Worm (Caenorhabditis elegans): ENCODE results near the gene ccch-2.

ccch-2 gene

ce11 chrIV:16277902-16278301, at the start of gene ccch-2:
Gene ccch-2, plus strand, starts transcription at chrIV:16278202.
- no peak for TF ChIP-seq hnd-1 (tag; optimal IDR thresholded peaks at IDR 0.05)
- no peak for TF ChIP-seq ceh-36 (tag; optimal IDR thresholded peaks at IDR 0.05)

DNA sequence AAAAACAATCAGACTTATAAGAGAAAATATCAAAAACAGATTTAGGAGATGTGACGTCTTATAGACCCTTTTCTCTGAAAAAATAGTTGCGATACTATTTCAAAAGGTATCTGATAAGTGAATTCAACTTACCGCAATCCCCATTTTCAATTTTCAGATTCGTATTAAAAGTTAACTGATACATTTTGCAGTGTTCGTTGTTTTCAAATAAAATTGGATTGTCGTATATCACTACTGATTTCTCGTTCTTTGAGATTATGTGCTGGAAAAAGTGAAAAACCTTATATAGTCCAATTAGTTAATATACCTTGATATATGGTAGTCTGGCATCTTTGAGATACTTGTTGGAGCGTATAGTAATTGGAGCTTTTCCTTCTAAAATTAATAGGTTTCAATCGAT, 47.5 kb upstream of the ccch-2 start:
- no peak for TF ChIP-seq pes-1 (GFP tag; IDR thresholded peaks at IDR 0.05)

- TF ChIP-seq hnd-1 (tag; optimal IDR thresholded peaks at IDR 0.05) (no peak), ets-7 (tag; optimal IDR thresholded peaks at IDR 0.05) (no peak), ceh-36 (tag; optimal IDR thresholded peaks at IDR 0.05) (no peak), B0310.2 (tag; optimal IDR thresholded peaks at IDR 0.05) (no peak), tra-4 (tag; optimal IDR thresholded peaks at IDR 0.05) (no peak), pes-1 (GFP tag; IDR thresholded peaks at IDR 0.05) (no peak)
Observed at ce11 chrIV:16233028-16233427, 45.0 kb upstream of the ccch-2 start, which contains the start of the genes hpa-1 and irld-39. Gene hpa-1, minus strand, starts transcription at chrIV:16233128. Gene irld-39, plus strand, starts transcription at chrIV:16233148.

- TF ChIP-seq pes-1 (GFP tag; IDR thresholded peaks at IDR 0.05) (no peak), flt-1 (GFP tag; IDR thresholded peaks at IDR 0.05) (no peak), sea-1 (GFP tag; conservative IDR thresholded peaks at IDR 0.05) (no peak), ets-7 (tag; optimal IDR thresholded peaks at IDR 0.05) (no peak), hmbx-1 (tag; optimal IDR thresholded peaks at IDR 0.05) (no peak), ama-1 (optimal IDR thresholded peaks at IDR 0.05) (no peak), hmg-4 (GFP tag; optimal IDR thresholded peaks at IDR 0.05) (no peak), F13C5.2 (tag; optimal IDR thresholded peaks at IDR 0.05) (no peak), ceh-13 (GFP tag; optimal IDR thresholded peaks at IDR 0.05) (no peak), tbx-37 (GFP tag; conservative IDR thresholded peaks at IDR 0.05) (no peak)
Observed at ce11 chrIV:16236827-16237226, 41.2 kb upstream of the ccch-2 start.

DNA sequence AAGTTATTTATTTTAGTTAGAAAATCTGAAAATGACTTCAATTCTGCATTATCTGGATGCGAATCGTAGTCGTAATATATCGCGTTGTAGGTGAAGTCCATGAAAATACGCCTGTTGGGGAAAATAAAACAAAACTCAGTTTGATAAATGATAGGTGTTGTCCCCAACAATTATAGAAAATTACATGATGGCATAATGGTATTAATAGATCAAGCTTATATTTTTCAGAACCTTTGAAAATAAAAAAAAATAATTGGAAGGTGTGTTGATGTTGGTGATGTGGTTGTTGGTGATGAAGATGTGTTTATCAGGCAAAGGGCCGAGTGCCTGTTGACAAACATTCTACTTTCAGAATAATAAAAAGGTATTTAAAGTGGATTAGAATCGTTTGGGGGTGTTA, 39.4 kb upstream of the ccch-2 start, which contains the start of gene srw-61:
srw-61 (minus strand) TSS at position 101 of the 400 bp plus-strand sequence.
- TF ChIP-seq pes-1 (GFP tag; IDR thresholded peaks at IDR 0.05), result no peak
- no peak for TF ChIP-seq tra-4 (tag; optimal IDR thresholded peaks at IDR 0.05)
- TF ChIP-seq hmg-4 (GFP tag; optimal IDR thresholded peaks at IDR 0.05), result no peak
- no peak for TF ChIP-seq flt-1 (GFP tag; IDR thresholded peaks at IDR 0.05)
- no peak for TF ChIP-seq F13C5.2 (tag; optimal IDR thresholded peaks at IDR 0.05)
- TF ChIP-seq tbx-11 (GFP tag; IDR thresholded peaks at IDR 0.05), result no peak
- TF ChIP-seq ets-7 (tag; optimal IDR thresholded peaks at IDR 0.05), result no peak
- TF ChIP-seq hmbx-1 (tag; optimal IDR thresholded peaks at IDR 0.05), result no peak
- TF ChIP-seq ceh-13 (GFP tag; optimal IDR thresholded peaks at IDR 0.05), result no peak
- TF ChIP-seq ama-1 (optimal IDR thresholded peaks at IDR 0.05), result no peak
- TF ChIP-seq B0310.2 (tag; optimal IDR thresholded peaks at IDR 0.05), result no peak
- no peak for TF ChIP-seq hnd-1 (tag; optimal IDR thresholded peaks at IDR 0.05)
- no peak for TF ChIP-seq sea-1 (GFP tag; conservative IDR thresholded peaks at IDR 0.05)
- no peak for TF ChIP-seq tbx-37 (GFP tag; conservative IDR thresholded peaks at IDR 0.05)
- TF ChIP-seq ceh-36 (tag; optimal IDR thresholded peaks at IDR 0.05), result no peak
- no peak for TF ChIP-seq aly-1 (tag; optimal IDR thresholded peaks at IDR 0.05)

DNA sequence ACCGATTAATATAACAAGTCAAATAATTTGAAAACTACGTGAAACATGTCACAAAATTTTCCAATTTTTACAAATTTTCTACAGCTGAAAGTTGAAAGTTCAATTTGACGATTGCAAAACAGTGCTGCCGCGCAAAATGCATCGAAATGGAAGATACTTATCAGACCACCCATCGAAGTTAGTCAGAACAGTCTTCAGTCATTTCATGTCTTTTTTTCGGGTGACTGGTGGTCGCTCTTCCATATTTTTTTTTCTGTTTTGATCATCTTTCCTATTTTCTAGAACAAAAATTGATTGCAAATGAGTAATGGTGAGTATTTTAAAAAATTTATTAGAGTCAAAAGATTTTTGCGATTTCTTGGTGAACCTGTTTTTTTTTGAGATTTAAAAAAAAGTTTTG, 30.9 kb upstream of the ccch-2 start, which contains the start of gene F38C2.1:
F38C2.1 (plus strand) TSS at position 301 of the 400 bp plus-strand sequence.
- TF ChIP-seq tbx-11 (GFP tag; IDR thresholded peaks at IDR 0.05), result no peak

ce11 chrIV:16254464-16254863, 23.5 kb upstream of the ccch-2 start, which contains the start of gene hlh-17:
Gene hlh-17, plus strand, starts transcription at chrIV:16254764.
- TF ChIP-seq scrt-1 (GFP tag; IDR thresholded peaks at IDR 0.05) (no peak), hnd-1 (tag; optimal IDR thresholded peaks at IDR 0.05) (no peak), B0310.2 (tag; optimal IDR thresholded peaks at IDR 0.05) (no peak), tbx-37 (GFP tag; conservative IDR thresholded peaks at IDR 0.05) (no peak), tbx-11 (GFP tag; IDR thresholded peaks at IDR 0.05) (no peak), F13C5.2 (tag; optimal IDR thresholded peaks at IDR 0.05) (no peak)

DNA sequence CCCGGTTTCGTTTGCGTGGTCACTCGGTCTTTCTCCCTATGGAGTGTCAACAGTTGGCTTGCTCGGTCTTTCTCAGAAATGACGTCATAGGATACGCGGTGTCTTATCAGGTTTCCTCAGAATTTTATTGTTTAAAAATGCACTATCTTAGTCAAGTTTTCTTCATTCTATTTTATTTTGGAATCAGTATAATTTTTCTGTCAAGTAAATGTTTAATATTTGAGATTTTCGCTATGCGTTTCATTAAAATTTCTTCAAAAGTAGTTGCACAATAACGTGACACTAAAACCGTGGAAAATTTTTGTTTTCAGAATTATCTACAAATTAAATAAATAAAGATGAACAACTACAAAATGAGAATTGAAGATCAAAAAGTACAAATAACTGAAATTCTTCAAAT, 20.7 kb upstream of the ccch-2 start, which contains the start of gene hlh-31:
hlh-31 (plus strand) TSS at position 301 of the 400 bp plus-strand sequence.
- TF ChIP-seq hmg-4 (GFP tag; optimal IDR thresholded peaks at IDR 0.05) (no peak), hnd-1 (tag; optimal IDR thresholded peaks at IDR 0.05) (no peak), hmbx-1 (tag; optimal IDR thresholded peaks at IDR 0.05) (no peak)

DNA sequence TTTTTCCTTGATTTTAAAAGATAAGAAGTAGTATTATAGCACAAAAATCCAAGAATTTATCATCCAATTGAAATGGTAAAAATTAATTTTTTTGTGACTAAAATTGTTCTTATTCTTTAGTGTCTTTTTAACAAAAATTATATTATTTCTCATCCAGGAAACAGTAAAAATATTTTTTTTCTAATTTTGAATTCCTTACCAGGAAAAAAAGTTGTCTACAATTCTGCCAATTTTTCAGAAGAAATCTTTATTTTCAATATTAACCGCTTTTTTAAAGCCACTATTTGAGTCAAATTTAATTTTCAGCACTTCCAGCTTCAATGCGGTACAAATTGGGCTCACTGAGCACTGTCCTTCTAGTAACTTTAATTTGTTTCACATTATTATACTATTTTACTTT, 7.0 kb upstream of the ccch-2 start, which contains the start of gene F38C2.4:
F38C2.4 (plus strand) TSS at position 301 of the 400 bp plus-strand sequence.
- TF ChIP-seq ets-7 (tag; optimal IDR thresholded peaks at IDR 0.05), result no peak
- TF ChIP-seq flt-1 (GFP tag; IDR thresholded peaks at IDR 0.05), result no peak
- no peak for TF ChIP-seq ceh-13 (GFP tag; optimal IDR thresholded peaks at IDR 0.05)
- no peak for TF ChIP-seq ama-1 (optimal IDR thresholded peaks at IDR 0.05)
- no peak for TF ChIP-seq hnd-1 (tag; optimal IDR thresholded peaks at IDR 0.05)
- TF ChIP-seq hmbx-1 (tag; optimal IDR thresholded peaks at IDR 0.05), result no peak
- no peak for TF ChIP-seq tbx-37 (GFP tag; conservative IDR thresholded peaks at IDR 0.05)
- TF ChIP-seq tbx-11 (GFP tag; IDR thresholded peaks at IDR 0.05), result no peak
- TF ChIP-seq aly-1 (tag; optimal IDR thresholded peaks at IDR 0.05), result no peak
- no peak for TF ChIP-seq B0310.2 (tag; optimal IDR thresholded peaks at IDR 0.05)
- TF ChIP-seq hmg-4 (GFP tag; optimal IDR thresholded peaks at IDR 0.05), result no peak
- no peak for TF ChIP-seq pes-1 (GFP tag; IDR thresholded peaks at IDR 0.05)
- TF ChIP-seq sea-1 (GFP tag; conservative IDR thresholded peaks at IDR 0.05), result no peak
- no peak for TF ChIP-seq scrt-1 (GFP tag; IDR thresholded peaks at IDR 0.05)
- TF ChIP-seq ceh-36 (tag; optimal IDR thresholded peaks at IDR 0.05), result no peak
- TF ChIP-seq F13C5.2 (tag; optimal IDR thresholded peaks at IDR 0.05), result no peak
- TF ChIP-seq tra-4 (tag; optimal IDR thresholded peaks at IDR 0.05), result no peak

Data from whole organism, early embryonic.